Worm (Caenorhabditis elegans) whole organism, L4/young adult: ENCODE measurements around the gene T24B8.4.

ENCODE experiments used
- dao-5 ChIP-seq: sonication (generic microtip); optimal IDR thresholded peaks from 2 replicates; lab custom pipeline; 2016; ENCODE audit warnings: missing genotype, missing genetic modification characterization, moderate library complexity, missing compliant biosample characterization
- him-1 ChIP-seq: sonication (generic microtip); optimal IDR thresholded peaks from 2 replicates; lab custom pipeline; 2016; ENCODE audit warnings: missing genotype, missing genetic modification reagents, missing genetic modification characterization, missing compliant biosample characterization

ce11 chrII:9108905-9109551, 38.4 kb upstream of the T24B8.4 start, which contains the start of gene T24H10.4:
- no peak for TF ChIP-seq dao-5 (tag; lab: Kevin White, UChicago)
- TF ChIP-seq him-1 (tag; lab: Kevin White, UChicago) = no peak
